Worm (Caenorhabditis elegans) whole organism, mixed stage, embryonic: ENCODE results near the gene cutl-2.

Source experiments
- M03D4.4 ChIP-seq: sonication (generic microtip); optimal IDR thresholded peaks from 2 replicates; lab custom pipeline; 2017; ENCODE audit warnings: mild to moderate bottlenecking, missing genetic modification characterization, missing compliant biosample characterization
- bed-3 ChIP-seq: fragments of 200-800 bp; sonication (Bioruptor generic); optimal IDR thresholded peaks from 3 replicates; lab custom pipeline; 2018; ENCODE audit warnings: mild to moderate bottlenecking, missing genetic modification characterization, moderate library complexity, missing compliant biosample characterization
- blmp-1 ChIP-seq: fragments of 150-350 bp; optimal IDR thresholded peaks from 2 replicates; lab custom pipeline; 2014; ENCODE audit warnings: missing biosample characterization, missing genetic modification characterization
- ceh-39 ChIP-seq: fragments of 150-350 bp; optimal IDR thresholded peaks from 2 replicates; lab custom pipeline; 2014; ENCODE audit warnings: missing biosample characterization, missing genetic modification characterization
- ces-1 ChIP-seq: fragments of 150-350 bp; optimal IDR thresholded peaks from 2 replicates; lab custom pipeline; 2014; ENCODE audit warnings: missing biosample characterization, missing genetic modification reagents, missing genetic modification characterization
- cnd-1 ChIP-seq: fragments of 200-800 bp; sonication (Bioruptor generic); optimal IDR thresholded peaks from 2 replicates; lab custom pipeline; 2018; ENCODE audit warnings: mild to moderate bottlenecking, missing genetic modification characterization, missing compliant biosample characterization
- drap-1 ChIP-seq: fragments of 200-800 bp; sonication (Bioruptor generic); optimal IDR thresholded peaks from 3 replicates; lab custom pipeline; 2018; ENCODE audit warnings: mild to moderate bottlenecking, missing genetic modification characterization, missing compliant biosample characterization
- elt-1 ChIP-seq: sonication (generic microtip); optimal IDR thresholded peaks from 2 replicates; lab custom pipeline; 2017; ENCODE audit warnings: missing genetic modification characterization, mild to moderate bottlenecking, missing compliant biosample characterization, antibody characterized with exemption, moderate library complexity, borderline replicate concordance; ENCODE audit not compliant: insufficient read depth
- elt-3 ChIP-seq: fragments of 150-350 bp; optimal IDR thresholded peaks from 2 replicates; lab custom pipeline; 2014; ENCODE audit warnings: missing biosample characterization, missing genetic modification characterization
- flh-1 ChIP-seq: fragments of 200-800 bp; sonication (Bioruptor generic); optimal IDR thresholded peaks from 2 replicates; lab custom pipeline; 2018; ENCODE audit warnings: mild to moderate bottlenecking, missing genetic modification characterization, moderate library complexity, missing compliant biosample characterization
- ham-2 ChIP-seq: fragments of 200-800 bp; sonication (Bioruptor generic); optimal IDR thresholded peaks from 2 replicates; lab custom pipeline; 2018; ENCODE audit warnings: mild to moderate bottlenecking, missing genetic modification characterization, missing compliant biosample characterization
- hlh-1 ChIP-seq: fragments of 150-350 bp; optimal IDR thresholded peaks from 2 replicates; lab custom pipeline; 2014; ENCODE audit warnings: missing biosample characterization, missing genetic modification reagents, missing genetic modification characterization
- lin-13 ChIP-seq: fragments of 150-350 bp; optimal IDR thresholded peaks from 2 replicates; lab custom pipeline; 2014; ENCODE audit warnings: missing biosample characterization, missing genetic modification characterization
- lin-32 ChIP-seq: fragments of 200-800 bp; sonication (Bioruptor generic); optimal IDR thresholded peaks from 2 replicates; lab custom pipeline; 2018; ENCODE audit warnings: mild to moderate bottlenecking, missing genetic modification characterization, missing compliant biosample characterization
- mab-5 ChIP-seq: fragments of 150-350 bp; optimal IDR thresholded peaks from 2 replicates; lab custom pipeline; 2014; ENCODE audit warnings: missing biosample characterization, missing genetic modification characterization
- mls-2 ChIP-seq: sonication (generic microtip); optimal IDR thresholded peaks from 2 replicates; lab custom pipeline; 2016; ENCODE audit warnings: mild to moderate bottlenecking, missing genetic modification characterization, moderate library complexity, missing compliant biosample characterization
- nhr-12 ChIP-seq: fragments of 150-350 bp; optimal IDR thresholded peaks from 2 replicates; lab custom pipeline; 2014; ENCODE audit warnings: missing biosample characterization, missing genetic modification characterization
- nhr-2 ChIP-seq: fragments of 150-350 bp; optimal IDR thresholded peaks from 2 replicates; lab custom pipeline; 2014; ENCODE audit warnings: missing biosample characterization, missing genetic modification characterization
- nhr-28 ChIP-seq: fragments of 150-350 bp; optimal IDR thresholded peaks from 2 replicates; lab custom pipeline; 2014; ENCODE audit warnings: missing biosample characterization, missing genetic modification characterization
- nhr-76 ChIP-seq: sonication (generic microtip); optimal IDR thresholded peaks from 2 replicates; lab custom pipeline; 2017; ENCODE audit warnings: missing biosample characterization, missing genetic modification characterization
- pha-4 ChIP-seq: fragments of 150-350 bp; optimal IDR thresholded peaks from 2 replicates; lab custom pipeline; 2018; ENCODE audit warnings: missing biosample characterization, missing genetic modification reagents, missing genetic modification characterization
- sem-2 ChIP-seq: fragments of 200-800 bp; sonication (Bioruptor generic); optimal IDR thresholded peaks from 2 replicates; lab custom pipeline; 2018; ENCODE audit warnings: mild to moderate bottlenecking, missing genetic modification characterization, missing compliant biosample characterization
- snpc-4 ChIP-seq: fragments of 150-350 bp; optimal IDR thresholded peaks from 2 replicates; lab custom pipeline; 2014; ENCODE audit warnings: missing biosample characterization, missing genetic modification characterization
- sptf-1 ChIP-seq: sonication (generic microtip); optimal IDR thresholded peaks from 2 replicates; lab custom pipeline; 2017; ENCODE audit warnings: mild to moderate bottlenecking, missing genetic modification characterization, moderate library complexity, missing compliant biosample characterization
- tbx-8 ChIP-seq: fragments of 200-800 bp; sonication (Bioruptor generic); optimal IDR thresholded peaks from 2 replicates; lab custom pipeline; 2018; ENCODE audit warnings: mild to moderate bottlenecking, missing genetic modification characterization, moderate library complexity, missing compliant biosample characterization
- unc-120 ChIP-seq: sonication (generic microtip); optimal IDR thresholded peaks from 2 replicates; lab custom pipeline; 2017; ENCODE audit warnings: missing genetic modification characterization, missing compliant biosample characterization; ENCODE audit not compliant: poor library complexity, severe bottlenecking
- unc-62 ChIP-seq: fragments of 150-350 bp; optimal IDR thresholded peaks from 2 replicates; lab custom pipeline; 2014; ENCODE audit warnings: missing biosample characterization, missing genetic modification reagents, missing genetic modification characterization
- zip-8 ChIP-seq: fragments of 150-350 bp; optimal IDR thresholded peaks from 2 replicates; lab custom pipeline; 2014; ENCODE audit warnings: missing biosample characterization, missing genetic modification characterization
- ztf-11 ChIP-seq: fragments of 150-350 bp; optimal IDR thresholded peaks from 2 replicates; lab custom pipeline; 2014; ENCODE audit warnings: missing biosample characterization, missing genetic modification characterization

cutl-2 gene

ce11 chrII:9686663-9687193 lies 37.7 kb downstream of the cutl-2 start, which contains the start of gene ZK1320.9:
Gene ZK1320.9 (minus strand): TSS chrII:9686713.
- TF ChIP-seq nhr-12 (tag; lab: Kevin White, UChicago) (no peak), cnd-1 (tag; lab: Kevin White, UChicago) (no peak), ham-2 (GFP tag; lab: Kevin White, UChicago) (no peak)

ce11 chrII:9684175-9684574 lies 40.3 kb downstream of the cutl-2 start:
- TF ChIP-seq elt-1, result no peak
- TF ChIP-seq ham-2 (GFP tag; lab: Kevin White, UChicago), result no peak
- TF ChIP-seq mab-5 (tag; lab: Kevin White, UChicago), result no peak
- TF ChIP-seq elt-3 (tag; lab: Kevin White, UChicago), result no peak
- no peak for TF ChIP-seq unc-120 (tag; lab: Kevin White, UChicago)
- no peak for TF ChIP-seq nhr-76
- TF ChIP-seq ces-1 (GFP tag; lab: Kevin White, UChicago), result no peak
- TF ChIP-seq tbx-8 (GFP tag; lab: Kevin White, UChicago), result no peak
- TF ChIP-seq nhr-12 (tag; lab: Kevin White, UChicago), result no peak
- no peak for TF ChIP-seq bed-3 (GFP tag; lab: Kevin White, UChicago)

- no peak for TF ChIP-seq nhr-12 (tag; lab: Kevin White, UChicago)
- TF ChIP-seq ces-1 (GFP tag; lab: Kevin White, UChicago), result peak; percentile 1
These were observed 42.4 kb downstream of the cutl-2 start for ce11 chrII:9682044-9682443.

ce11 chrII:9680493-9680892 lies 44.0 kb downstream of the cutl-2 start, which contains the start of gene ZK1320.13:
Gene ZK1320.13 (plus strand): TSS chrII:9680793.
- TF ChIP-seq sem-2 (no peak), mls-2 (tag; lab: Kevin White, UChicago) (no peak), pha-4 (tag; lab: Kevin White, UChicago) (no peak), nhr-28 (tag; lab: Kevin White, UChicago) (no peak), zip-8 (no peak), lin-32 (GFP tag; lab: Kevin White, UChicago) (no peak), ceh-39 (tag; lab: Kevin White, UChicago) (no peak), elt-3 (tag; lab: Kevin White, UChicago) (no peak), ces-1 (GFP tag; lab: Kevin White, UChicago) (no peak)

- no peak for TF ChIP-seq ces-1 (GFP tag; lab: Kevin White, UChicago)
- TF ChIP-seq cnd-1 (tag; lab: Kevin White, UChicago), result no peak
- no peak for TF ChIP-seq hlh-1 (tag; lab: Kevin White, UChicago)
- no peak for TF ChIP-seq M03D4.4 (tag; lab: Kevin White, UChicago)
- TF ChIP-seq flh-1 (GFP tag; lab: Kevin White, UChicago), result no peak
- no peak for TF ChIP-seq nhr-2 (tag; lab: Kevin White, UChicago)
- TF ChIP-seq pha-4 (tag; lab: Kevin White, UChicago), result no peak
- TF ChIP-seq sptf-1 (tag; lab: Kevin White, UChicago), result no peak
- no peak for TF ChIP-seq unc-62 (GFP tag; lab: Kevin White, UChicago)
- TF ChIP-seq drap-1 (GFP tag; lab: Kevin White, UChicago), result no peak
- TF ChIP-seq ztf-11 (tag; lab: Kevin White, UChicago), result no peak
- TF ChIP-seq, all 35 proteins: peak for 0
These were observed 44.6 kb downstream of the cutl-2 start for ce11 chrII:9679842-9680241.

- TF ChIP-seq snpc-4 (no peak), blmp-1 (tag; lab: Kevin White, UChicago) (no peak), lin-13 (tag; lab: Kevin White, UChicago) (no peak), ceh-39 (tag; lab: Kevin White, UChicago) (no peak), elt-3 (tag; lab: Kevin White, UChicago) (no peak), flh-1 (GFP tag; lab: Kevin White, UChicago) (no peak), pha-4 (tag; lab: Kevin White, UChicago) (no peak), cnd-1 (tag; lab: Kevin White, UChicago) (no peak), tbx-8 (GFP tag; lab: Kevin White, UChicago) (no peak), ztf-11 (tag; lab: Kevin White, UChicago) (no peak), drap-1 (GFP tag; lab: Kevin White, UChicago) (no peak), sptf-1 (tag; lab: Kevin White, UChicago) (no peak), unc-120 (tag; lab: Kevin White, UChicago) (no peak)
These were observed 47.0 kb downstream of the cutl-2 start for ce11 chrII:9677470-9677869.
